Worm (Caenorhabditis elegans): ENCODE data around the gene ZC449.1.

DNA sequence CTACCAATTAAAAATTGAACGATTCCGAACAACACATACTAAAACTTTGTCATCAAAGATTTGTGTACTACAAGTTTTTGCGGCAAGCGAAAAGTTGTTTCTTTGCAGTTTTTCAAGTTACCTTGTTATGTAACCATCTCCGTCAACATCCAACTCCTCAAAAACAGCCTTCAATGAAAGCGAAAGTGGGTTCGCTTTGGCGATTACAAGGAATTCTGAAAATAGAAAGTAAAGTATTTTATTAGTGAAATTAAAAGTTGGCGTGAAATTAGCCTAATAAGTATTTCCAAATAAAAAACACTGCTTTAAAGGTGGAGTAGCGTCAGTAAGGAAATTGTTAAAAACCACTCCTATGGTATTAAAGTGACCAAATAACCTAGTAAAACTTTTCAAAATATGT, 51.3 kb downstream of the ZC449.1 start:
- TF ChIP-seq zag-1 (tag; optimal IDR thresholded peaks at IDR 0.05) (no peak), nhr-10 (tag; optimal IDR thresholded peaks at IDR 0.05) (no peak), unc-39 (tag; optimal IDR thresholded peaks at IDR 0.05) (no peak), D1046.2 (GFP tag; IDR thresholded peaks at IDR 0.05) (no peak), nhr-237 (tag; optimal IDR thresholded peaks at IDR 0.05) (no peak), nhr-28 (tag; optimal IDR thresholded peaks at IDR 0.05) (no peak), lir-3 (tag; optimal IDR thresholded peaks at IDR 0.05) (no peak), ztf-11 (tag; optimal IDR thresholded peaks at IDR 0.05) (no peak), ZK546.5 (tag; optimal IDR thresholded peaks at IDR 0.05) (no peak), pha-4 (GFP tag; IDR thresholded peaks at IDR 0.05) (no peak), pha-4 (tag; optimal IDR thresholded peaks at IDR 0.05) (no peak), dve-1 (tag; optimal IDR thresholded peaks at IDR 0.05; ENCODE audit: insufficient read depth) (no peak)

All from whole organism, L4 larva.